Fruit fly (Drosophila melanogaster) whole organism, embryonic: ENCODE data around the gene gcm.
A peak's percentile ranks its signal among the peaks of the same experiment; 100 is the strongest.

Experiments used
- CG12391 ChIP-seq: fragments of 200-800 bp; sonication (Bioruptor generic); optimal IDR thresholded peaks from 3 replicates; lab custom pipeline; 2018; ENCODE audit warnings: missing biosample characterization, mild to moderate bottlenecking, missing genetic modification characterization, moderate library complexity
- CG13424 ChIP-seq: fragments of 200-800 bp; sonication (Bioruptor generic); optimal IDR thresholded peaks from 2 replicates; lab custom pipeline; 2019; ENCODE audit warnings: missing biosample characterization, mild to moderate bottlenecking, missing genetic modification characterization, moderate library complexity
- CG1529 ChIP-seq: fragments of 200-800 bp; sonication (Bioruptor generic); optimal IDR thresholded peaks from 3 replicates; lab custom pipeline; 2018; ENCODE audit warnings: missing biosample characterization, missing genetic modification characterization
- CG1832 ChIP-seq: fragments of 200-800 bp; sonication (Bioruptor generic); optimal IDR thresholded peaks from 2 replicates; lab custom pipeline; 2017; ENCODE audit warnings: missing biosample characterization, mild to moderate bottlenecking, missing genetic modification characterization, inconsistent platforms
- CG18476 ChIP-seq: fragments of 200-800 bp; sonication (Bioruptor generic); optimal IDR thresholded peaks from 2 replicates; lab custom pipeline; 2016; ENCODE audit warnings: missing biosample characterization, mild to moderate bottlenecking, missing genetic modification characterization
- CG18599 ChIP-seq: fragments of 200-800 bp; sonication (Bioruptor generic); optimal IDR thresholded peaks from 3 replicates; lab custom pipeline; 2017; ENCODE audit warnings: missing biosample characterization, missing genetic modification characterization, mild to moderate bottlenecking, moderate library complexity, missing genetic modification reagents
- CG2129 ChIP-seq: fragments of 200-800 bp; sonication (Bioruptor generic); IDR thresholded peaks from 2 replicates; pipeline ENCODE4 v1.3.6; 2022; ENCODE audit warnings: missing biosample characterization, missing genetic modification characterization; ENCODE audit not compliant: partially characterized antibody
- CG32767 ChIP-seq: fragments of 200-800 bp; sonication (Bioruptor generic); IDR thresholded peaks from 2 replicates; pipeline ENCODE4 v1.3.6; 2022; ENCODE audit warnings: missing biosample characterization, missing genetic modification characterization
- CG34376 ChIP-seq: fragments of 200-800 bp; sonication (Bioruptor generic); optimal IDR thresholded peaks from 2 replicates; lab custom pipeline; 2018; ENCODE audit warnings: missing biosample characterization, mild to moderate bottlenecking, missing genetic modification characterization
- CG3995 ChIP-seq: fragments of 200-800 bp; sonication (Bioruptor generic); optimal IDR thresholded peaks from 3 replicates; lab custom pipeline; 2016; ENCODE audit warnings: missing biosample characterization, missing genetic modification characterization
- CG4730 ChIP-seq: fragments of 200-800 bp; sonication (Bioruptor generic); IDR thresholded peaks from 2 replicates; pipeline ENCODE4 v1.3.6; 2022; ENCODE audit warnings: missing biosample characterization, missing genetic modification characterization
- CG6272 ChIP-seq: fragments of 200-800 bp; sonication (Bioruptor generic); IDR thresholded peaks from 2 replicates; pipeline ENCODE4 v1.3.6; 2022; ENCODE audit warnings: missing biosample characterization, missing genetic modification characterization
- CG7556 ChIP-seq: fragments of 200-800 bp; sonication (Bioruptor generic); optimal IDR thresholded peaks from 2 replicates; lab custom pipeline; 2017; ENCODE audit warnings: missing biosample characterization, mild to moderate bottlenecking, missing genetic modification characterization
- CG7928 ChIP-seq: fragments of 200-800 bp; sonication (Bioruptor generic); optimal IDR thresholded peaks from 2 replicates; lab custom pipeline; 2017; ENCODE audit warnings: missing biosample characterization, mild to moderate bottlenecking, missing genetic modification characterization
- CG8944 ChIP-seq: fragments of 200-800 bp; sonication (Bioruptor generic); optimal IDR thresholded peaks from 3 replicates; lab custom pipeline; 2016; ENCODE audit warnings: missing biosample characterization, missing genetic modification characterization
- CG9215 ChIP-seq: fragments of 200-800 bp; sonication (Bioruptor generic); IDR thresholded peaks from 2 replicates; pipeline ENCODE4 v1.3.6; 2022; ENCODE audit warnings: missing biosample characterization, missing genetic modification characterization
- CG9876 ChIP-seq: fragments of 200-800 bp; sonication (Bioruptor generic); optimal IDR thresholded peaks from 2 replicates; lab custom pipeline; 2016; ENCODE audit warnings: missing biosample characterization, missing genetic modification characterization
- Chrac-16 ChIP-seq: fragments of 200-800 bp; sonication (Bioruptor generic); optimal IDR thresholded peaks from 3 replicates; lab custom pipeline; 2016; ENCODE audit warnings: missing biosample characterization, missing genetic modification characterization
- Dek ChIP-seq: fragments of 200-800 bp; sonication (Bioruptor generic); optimal IDR thresholded peaks from 3 replicates; lab custom pipeline; 2019; ENCODE audit warnings: missing biosample characterization, mild to moderate bottlenecking, missing genetic modification characterization, moderate library complexity
- Eip74EF ChIP-seq, 2 experiments: fragments of 200-800 bp in 1 of 2; fragments of >200 bp in 1 of 2; sonication (Bioruptor generic) in 1 of 2; optimal IDR thresholded peaks; 2 replicates each; lab custom pipeline; 2017 to 2019; ENCODE audit warnings: missing biosample characterization in 2 of 2, missing genetic modification characterization in 2 of 2, mild to moderate bottlenecking in 1 of 2, moderate library complexity in 1 of 2
- H2.0 ChIP-seq: fragments of 200-800 bp; sonication (Bioruptor generic); IDR thresholded peaks from 2 replicates; pipeline ENCODE4 v1.3.6; 2022; ENCODE audit warnings: missing biosample characterization, missing genetic modification characterization
- HHEX ChIP-seq: fragments of 200-800 bp; sonication (Bioruptor generic); optimal IDR thresholded peaks from 3 replicates; lab custom pipeline; 2017; ENCODE audit warnings: missing biosample characterization, mild to moderate bottlenecking, missing genetic modification characterization, missing genetic modification reagents
- HLHmδ ChIP-seq: fragments of 200-800 bp; sonication (Bioruptor generic); optimal IDR thresholded peaks from 2 replicates; lab custom pipeline; 2018; ENCODE audit warnings: missing biosample characterization, mild to moderate bottlenecking, missing genetic modification characterization, moderate library complexity
- Hr51 ChIP-seq, 2 experiments: fragments of 200-800 bp; sonication (Bioruptor generic); optimal IDR thresholded peaks; 2 replicates in 1 of 2; 3 replicates in 1 of 2; lab custom pipeline; 2016 to 2018; ENCODE audit warnings: missing biosample characterization in 2 of 2, missing genetic modification characterization in 2 of 2, mild to moderate bottlenecking in 1 of 2, moderate library complexity in 1 of 2
- Myb ChIP-seq: fragments of 200-800 bp; sonication (Bioruptor generic); optimal IDR thresholded peaks from 2 replicates; lab custom pipeline; 2016; ENCODE audit warnings: missing biosample characterization, missing genetic modification characterization
- Nf-YA ChIP-seq: fragments of 200-800 bp; sonication (Bioruptor generic); IDR thresholded peaks from 2 replicates; pipeline ENCODE4 v1.3.6; 2022; ENCODE audit warnings: missing biosample characterization, missing genetic modification characterization
- Oli ChIP-seq: fragments of 200-800 bp; sonication (Bioruptor generic); optimal IDR thresholded peaks from 2 replicates; lab custom pipeline; 2018; ENCODE audit warnings: missing biosample characterization, mild to moderate bottlenecking, missing genetic modification characterization, moderate library complexity
- Opbp ChIP-seq: fragments of 200-800 bp; sonication (Bioruptor generic); IDR thresholded peaks from 3 replicates; pipeline ENCODE4 v1.3.6; 2022; ENCODE audit warnings: missing biosample characterization, missing genetic modification characterization; ENCODE audit not compliant: partially characterized antibody
- Pdp1 ChIP-seq, 2 experiments: fragments of 200-800 bp; sonication (Bioruptor generic); optimal IDR thresholded peaks; 3 replicates each; lab custom pipeline; 2016; ENCODE audit warnings: missing biosample characterization in 2 of 2, missing genetic modification characterization in 2 of 2, mild to moderate bottlenecking in 1 of 2, moderate library complexity in 1 of 2
- Ptx1 ChIP-seq: fragments of 200-800 bp; sonication (Bioruptor generic); IDR thresholded peaks from 2 replicates; pipeline ENCODE4 v1.3.6; 2022; ENCODE audit warnings: missing biosample characterization, missing genetic modification characterization
- Trl ChIP-seq, 3 experiments: fragments of >200 bp in 2 of 3; fragments of 200-800 bp in 1 of 3; sonication (Bioruptor generic) in 1 of 3; optimal IDR thresholded peaks; 2 replicates in 1 of 3; 3 replicates in 2 of 3; lab custom pipeline; 2016 to 2017; ENCODE audit warnings: missing biosample characterization in 1 of 3, missing genetic modification characterization in 1 of 3
- amos ChIP-seq: fragments of 200-800 bp; sonication (Bioruptor generic); IDR thresholded peaks from 2 replicates; pipeline ENCODE4 v1.3.6; 2022; ENCODE audit warnings: missing biosample characterization, missing genetic modification characterization; ENCODE audit not compliant: partially characterized antibody
- bab2 ChIP-seq: fragments of 200-800 bp; sonication (Bioruptor generic); optimal IDR thresholded peaks from 2 replicates; lab custom pipeline; 2016; ENCODE audit warnings: missing biosample characterization, missing genetic modification characterization
- corto ChIP-seq: fragments of 200-800 bp; sonication (Bioruptor generic); optimal IDR thresholded peaks from 2 replicates; lab custom pipeline; 2016; ENCODE audit warnings: missing biosample characterization, mild to moderate bottlenecking, missing genetic modification characterization, moderate library complexity
- en ChIP-seq: fragments of 200-800 bp; sonication (Bioruptor generic); optimal IDR thresholded peaks from 2 replicates; lab custom pipeline; 2016; ENCODE audit warnings: missing biosample characterization, missing genetic modification characterization
- eve ChIP-seq, 2 experiments: fragments of >200 bp; optimal IDR thresholded peaks; 2 replicates each; lab custom pipeline; 2017; ENCODE audit warnings: missing biosample characterization in 2 of 2, missing genetic modification characterization in 2 of 2
- ewg ChIP-seq: fragments of 200-800 bp; sonication (Bioruptor generic); optimal IDR thresholded peaks from 3 replicates; lab custom pipeline; 2017; ENCODE audit warnings: mild to moderate bottlenecking, missing biosample characterization, missing genetic modification reagents, missing genetic modification characterization
- ftz-f1 ChIP-seq: fragments of 200-800 bp; sonication (Bioruptor generic); optimal IDR thresholded peaks from 2 replicates; lab custom pipeline; 2016; ENCODE audit warnings: missing biosample characterization, missing genetic modification characterization
- gsb ChIP-seq: fragments of 200-800 bp; sonication (Bioruptor generic); IDR thresholded peaks from 2 replicates; pipeline ENCODE4 v1.3.6; 2022; ENCODE audit warnings: missing biosample characterization, missing genetic modification characterization
- gt ChIP-seq: fragments of 200-800 bp; sonication (Bioruptor generic); IDR thresholded peaks from 2 replicates; pipeline ENCODE4 v1.3.6; 2022; ENCODE audit warnings: missing biosample characterization, missing genetic modification characterization
- hbn ChIP-seq: fragments of 200-800 bp; sonication (Bioruptor generic); IDR thresholded peaks from 2 replicates; pipeline ENCODE4 v1.3.6; 2022; ENCODE audit warnings: missing biosample characterization, missing genetic modification characterization; ENCODE audit not compliant: partially characterized antibody
- ind ChIP-seq: fragments of 200-800 bp; sonication (Bioruptor generic); optimal IDR thresholded peaks from 3 replicates; lab custom pipeline; 2016; ENCODE audit warnings: missing biosample characterization, missing genetic modification characterization
- lbe ChIP-seq: fragments of 200-800 bp; sonication (Bioruptor generic); optimal IDR thresholded peaks from 2 replicates; lab custom pipeline; 2016; ENCODE audit warnings: missing biosample characterization, mild to moderate bottlenecking, missing genetic modification characterization
- luna ChIP-seq: fragments of 200-800 bp; sonication (Bioruptor generic); optimal IDR thresholded peaks from 2 replicates; lab custom pipeline; 2016; ENCODE audit warnings: missing biosample characterization, missing genetic modification characterization
- pnt ChIP-seq: fragments of 200-800 bp; sonication (Bioruptor generic); optimal IDR thresholded peaks from 3 replicates; lab custom pipeline; 2016; ENCODE audit warnings: missing biosample characterization, missing genetic modification characterization
- so ChIP-seq: fragments of 200-800 bp; sonication (Bioruptor generic); IDR thresholded peaks from 3 replicates; pipeline ENCODE4 v1.3.6; 2022; ENCODE audit warnings: missing biosample characterization, missing genetic modification characterization
- tgo ChIP-seq: fragments of 200-800 bp; sonication (Bioruptor generic); IDR thresholded peaks from 3 replicates; pipeline ENCODE4 v1.3.6; 2022; ENCODE audit warnings: missing biosample characterization, missing genetic modification characterization
- tin ChIP-seq: fragments of 200-800 bp; sonication (Bioruptor generic); optimal IDR thresholded peaks from 3 replicates; lab custom pipeline; 2016; ENCODE audit warnings: missing biosample characterization, missing genetic modification characterization
- trh ChIP-seq: fragments of 200-800 bp; sonication (Bioruptor generic); optimal IDR thresholded peaks from 2 replicates; lab custom pipeline; 2016; ENCODE audit warnings: missing biosample characterization, missing genetic modification characterization

gcm gene

dm6 chr2L:9567398-9567856 is 14.1 kb downstream of the gcm start (continued):
- TF ChIP-seq Hr51 (GFP tag; optimal IDR thresholded peaks at IDR 0.05; lab: Kevin White, UChicago) (peak; percentile 92 to 97), Opbp (no peak), ftz-f1 (GFP tag; lab: Kevin White, UChicago) (peak; percentile 93), bab2 (peak; percentile 79), Trl (optimal IDR thresholded peaks at IDR 0.05; lab: Kevin White, UChicago) (peak; percentile 74 to 86), Trl (GFP tag; optimal IDR thresholded peaks at IDR 0.05; lab: Kevin White, UChicago) (peak; percentile 95), eve (GFP tag; optimal IDR thresholded peaks at IDR 0.05; lab: Kevin White, UChicago) (peak in 1 of 2 experiments; percentile 72), HHEX (GFP tag; lab: Kevin White, UChicago) (peak; percentile 100), CG7928 (GFP tag; lab: Kevin White, UChicago) (peak; percentile 80), ewg (GFP tag; lab: Kevin White, UChicago) (peak; percentile 95), tin (GFP tag; lab: Kevin White, UChicago) (peak; percentile 95), CG18476 (peak; percentile 88), gt (GFP tag; lab: Robert Waterston, UW) (peak; percentile 72), CG1832 (GFP tag; lab: Kevin White, UChicago) (no peak), CG6272 (GFP tag; lab: Robert Waterston, UW) (peak; percentile 74), Myb (GFP tag; lab: Kevin White, UChicago) (peak; percentile 83), CG8944 (GFP tag; lab: Kevin White, UChicago) (peak; percentile 64), CG4730 (GFP tag; lab: Robert Waterston, UW) (peak; percentile 87), CG9876 (GFP tag; lab: Kevin White, UChicago) (peak; percentile 90), CG12391 (tag; lab: Kevin White, UChicago) (peak; percentile 98), lbe (GFP tag; lab: Kevin White, UChicago) (peak; percentile 83), gsb (GFP tag; lab: Robert Waterston, UW) (peak; percentile 93), CG18599 (peak; percentile 98), Ptx1 (GFP tag; lab: Robert Waterston, UW) (peak; percentile 89), pnt (peak; percentile 37), Dek (peak; percentile 97), CG3995 (GFP tag; lab: Kevin White, UChicago) (peak; percentile 81), CG1529 (GFP tag; lab: Kevin White, UChicago) (peak; percentile 98), corto (GFP tag; lab: Kevin White, UChicago) (peak; percentile 86), Oli (tag; lab: Kevin White, UChicago) (peak; percentile 94), ind (peak; percentile 88), Nf-YA (GFP tag; lab: Robert Waterston, UW) (peak; percentile 97), CG7556 (peak; percentile 94), en (GFP tag; lab: Kevin White, UChicago) (peak; percentile 98), luna (peak; percentile 95), Eip74EF (GFP tag; optimal IDR thresholded peaks at IDR 0.05; lab: Kevin White, UChicago) (peak in 1 of 2 experiments; percentile 96), Chrac-16 (GFP tag; lab: Kevin White, UChicago) (peak; percentile 81), CG34376 (peak; percentile 100), trh (peak; percentile 96), tgo (GFP tag; lab: Robert Waterston, UW) (peak; percentile 91), CG32767 (GFP tag; lab: Robert Waterston, UW) (peak; percentile 94), CG9215 (GFP tag; lab: Robert Waterston, UW) (peak; percentile 65), amos (no peak), Pdp1 (GFP tag; optimal IDR thresholded peaks at IDR 0.05; lab: Kevin White, UChicago) (peak; percentile 90 to 92), hbn (GFP tag; lab: Robert Waterston, UW) (peak; percentile 38), CG2129 (GFP tag; lab: Robert Waterston, UW) (no peak), H2.0 (peak; percentile 93), so (GFP tag; lab: Robert Waterston, UW) (peak; percentile 99), CG13424 (tag; lab: Kevin White, UChicago) (peak; percentile 89), HLHmδ (GFP tag; lab: Kevin White, UChicago) (peak; percentile 96)
